Worm (Caenorhabditis elegans) whole organism, late embryonic: ENCODE results near the gene srbc-49.

Experiments
- ceh-31 ChIP-seq: sonication (generic microtip); optimal IDR thresholded peaks from 2 replicates; lab custom pipeline; 2016; ENCODE audit warnings: missing genetic modification characterization, missing compliant biosample characterization
- hlh-30 ChIP-seq: sonication (generic microtip); optimal IDR thresholded peaks from 2 replicates; lab custom pipeline; 2017; ENCODE audit warnings: antibody characterized with exemption, missing genetic modification characterization, missing compliant biosample characterization; ENCODE audit not compliant: insufficient read depth
- lin-11 ChIP-seq: fragments of 200-800 bp; sonication (Bioruptor generic); optimal IDR thresholded peaks from 2 replicates; lab custom pipeline; 2018; ENCODE audit warnings: mild to moderate bottlenecking, missing genetic modification characterization, missing compliant biosample characterization
- nfya-1 ChIP-seq: sonication (generic microtip); optimal IDR thresholded peaks from 2 replicates; lab custom pipeline; 2017; ENCODE audit warnings: missing genetic modification characterization, mild to moderate bottlenecking, missing compliant biosample characterization, antibody characterized with exemption, moderate library complexity
- pha-4 ChIP-seq: fragments of 150-350 bp; optimal IDR thresholded peaks from 2 replicates; lab custom pipeline; 2018; ENCODE audit warnings: missing biosample characterization, missing genetic modification reagents, missing genetic modification characterization
- rnt-1 ChIP-seq: sonication (generic microtip); optimal IDR thresholded peaks from 2 replicates; lab custom pipeline; 2016; ENCODE audit warnings: missing genetic modification characterization, missing compliant biosample characterization
- tbx-2 ChIP-seq: sonication (generic microtip); optimal IDR thresholded peaks from 2 replicates; lab custom pipeline; 2016; ENCODE audit warnings: missing genetic modification characterization, missing compliant biosample characterization

DNA sequence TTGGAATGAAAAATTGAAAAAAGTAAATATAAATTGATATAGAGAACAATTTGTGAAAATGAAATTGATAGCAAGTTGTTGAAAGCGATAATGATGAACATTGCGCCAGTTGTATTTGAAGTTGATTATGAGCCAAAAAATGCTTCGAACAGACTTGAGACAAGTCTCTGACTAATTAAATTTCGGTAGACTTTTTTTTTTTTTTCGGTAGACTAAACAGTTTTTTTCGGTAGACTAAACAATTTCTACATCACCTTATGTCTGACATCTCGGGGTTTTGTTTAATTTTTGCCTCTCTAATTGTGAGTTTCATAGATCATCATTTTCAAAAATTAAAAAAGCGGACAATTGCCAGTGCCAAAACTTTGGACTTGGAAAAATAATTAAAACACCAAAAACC lies 12.1 kb downstream of the srbc-49 start, which contains the start of gene srbc-54:
- TF ChIP-seq hlh-30 (tag; lab: Kevin White, UChicago) (no peak), tbx-2 (tag; lab: Kevin White, UChicago) (no peak), lin-11 (tag; lab: Kevin White, UChicago) (no peak), ceh-31 (tag; lab: Kevin White, UChicago) (no peak), rnt-1 (tag; lab: Kevin White, UChicago) (no peak), pha-4 (tag; lab: Kevin White, UChicago) (no peak), nfya-1 (tag; lab: Kevin White, UChicago) (no peak)
